Fruit fly (Drosophila melanogaster): ENCODE measurements around the gene CG44362.

DNA sequence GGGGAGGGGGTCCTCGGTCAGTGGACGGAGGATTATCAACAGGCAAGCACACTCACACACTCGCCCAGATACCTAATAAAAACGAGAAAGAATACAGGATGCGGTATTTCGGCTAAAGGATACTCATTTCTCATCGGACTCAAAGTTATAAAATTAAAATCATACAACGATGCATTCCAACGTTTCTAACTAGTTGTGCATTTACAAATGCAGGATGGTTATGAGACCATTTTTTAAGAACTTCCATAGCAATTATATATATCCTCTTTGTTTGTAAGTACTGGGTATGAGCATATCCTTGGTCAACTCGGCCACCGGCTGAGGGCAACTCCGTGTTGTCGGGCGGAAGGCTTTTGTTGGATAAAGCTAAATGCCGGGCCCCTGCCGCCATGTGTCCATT, 5.0 kb downstream of the CG44362 start:
- TF ChIP-seq EcR (GFP tag; optimal IDR thresholded peaks at IDR 0.05), result no peak
- TF ChIP-seq CG14655 (GFP tag; optimal IDR thresholded peaks at IDR 0.05), result no peak
- no peak for TF ChIP-seq CG8301 (tag; optimal IDR thresholded peaks at IDR 0.05)
- no peak for TF ChIP-seq Snoo (tag; optimal IDR thresholded peaks at IDR 0.05)
